Comparison of ENCODE assay signal across 3 worm cellular contexts in the genomic region with DNA sequence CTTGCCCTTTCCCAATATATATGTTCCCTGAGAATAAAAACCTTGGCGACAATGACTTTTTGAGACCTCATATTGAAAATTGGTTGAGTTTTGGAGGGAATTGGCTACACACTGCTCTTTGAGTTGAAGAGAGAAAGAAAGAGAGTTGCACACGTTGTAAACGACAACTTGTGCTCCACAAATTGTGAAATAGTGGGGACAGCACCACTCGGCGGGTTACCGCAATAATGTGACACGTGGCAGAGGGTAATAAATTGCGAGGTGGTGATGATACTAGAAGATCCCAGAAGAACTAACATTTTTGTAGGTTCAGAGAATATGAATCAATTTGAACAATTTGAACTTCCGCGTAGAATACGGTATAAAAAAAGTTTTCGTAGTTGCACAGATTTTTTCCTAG.
TF ChIP-seq lines count a peak whose summit lies in the region.

No protein-coding gene starts in this region.

TF ChIP-seq in whole organism, L1 larva, 84 proteins besides CTCF, POLR2A, EP300 and RAD21 (continued from another document and continues in another):
- peak; percentile 27 for TF ChIP-seq unc-130 (tag; optimal IDR thresholded peaks at IDR 0.05; lab: Kevin White, UChicago)
- no peak for TF ChIP-seq C04F5.9 (tag; optimal IDR thresholded peaks at IDR 0.05; lab: Kevin White, UChicago)
- no peak for TF ChIP-seq irx-1 (tag; optimal IDR thresholded peaks at IDR 0.05; lab: Kevin White, UChicago)
- TF ChIP-seq ceh-88 (GFP tag; IDR thresholded peaks at IDR 0.05; lab: Robert Waterston, UW), result no peak
- TF ChIP-seq tbx-2 (tag; optimal IDR thresholded peaks at IDR 0.05; lab: Kevin White, UChicago), result no peak
- no peak for TF ChIP-seq dsc-1 (tag; optimal IDR thresholded peaks at IDR 0.05; lab: Kevin White, UChicago)
- peak; percentile 52 for TF ChIP-seq lin-14 (GFP tag; optimal IDR thresholded peaks at IDR 0.05; lab: Kevin White, UChicago)
- TF ChIP-seq fkh-10 (GFP tag; optimal IDR thresholded peaks at IDR 0.05; lab: Kevin White, UChicago), result no peak
- TF ChIP-seq pax-3 (tag; optimal IDR thresholded peaks at IDR 0.05; lab: Kevin White, UChicago), result no peak
- TF ChIP-seq ceh-90 (tag; optimal IDR thresholded peaks at IDR 0.05; lab: Kevin White, UChicago), result no peak
- no peak for TF ChIP-seq egl-13 (tag; optimal IDR thresholded peaks at IDR 0.05; lab: Kevin White, UChicago)
- no peak; the same call in 1 of the 2 replicates for TF ChIP-seq nhr-19 (GFP tag; conservative IDR thresholded peaks at IDR 0.05; lab: Robert Waterston, UW)
- no peak for TF ChIP-seq aha-1 (tag; optimal IDR thresholded peaks at IDR 0.05; lab: Kevin White, UChicago)
- no peak for TF ChIP-seq fkh-8 (tag; optimal IDR thresholded peaks at IDR 0.05; lab: Kevin White, UChicago)
- TF ChIP-seq efl-1 (optimal IDR thresholded peaks at IDR 0.05; lab: Kevin White, UChicago), result no peak
- TF ChIP-seq efl-1 (GFP tag; optimal IDR thresholded peaks at IDR 0.05 in 1 of 2; lab: Kevin White, UChicago), result no peak
- no peak for TF ChIP-seq unc-30 (tag; optimal IDR thresholded peaks at IDR 0.05; lab: Kevin White, UChicago)
- TF ChIP-seq blmp-1 (tag; optimal IDR thresholded peaks at IDR 0.05; lab: Kevin White, UChicago), result no peak
- TF ChIP-seq ets-5 (GFP tag; IDR thresholded peaks at IDR 0.05; lab: Robert Waterston, UW), result no peak
- no peak for TF ChIP-seq snpc-4 (tag; optimal IDR thresholded peaks at IDR 0.05; lab: Kevin White, UChicago)
- no peak for TF ChIP-seq ztf-4 (tag; optimal IDR thresholded peaks at IDR 0.05; lab: Kevin White, UChicago)
- TF ChIP-seq elt-2 (tag; optimal IDR thresholded peaks at IDR 0.05; lab: Kevin White, UChicago), result no peak
- no peak for TF ChIP-seq F16B12.6 (tag; optimal IDR thresholded peaks at IDR 0.05; lab: Kevin White, UChicago)
- no peak for TF ChIP-seq ceh-63 (GFP tag; optimal IDR thresholded peaks at IDR 0.05; lab: Kevin White, UChicago)
- no peak for TF ChIP-seq swsn-7 (tag; optimal IDR thresholded peaks at IDR 0.05; lab: Kevin White, UChicago)
- TF ChIP-seq Y116A8C.19 (tag; optimal IDR thresholded peaks at IDR 0.05; lab: Kevin White, UChicago; ENCODE audit: borderline replicate concordance), result no peak
- TF ChIP-seq elt-3 (tag; optimal IDR thresholded peaks at IDR 0.05; lab: Kevin White, UChicago), result no peak
- TF ChIP-seq jun-1 (tag; optimal IDR thresholded peaks at IDR 0.05; lab: Kevin White, UChicago), result no peak
- TF ChIP-seq lir-3 (tag; optimal IDR thresholded peaks at IDR 0.05; lab: Kevin White, UChicago; ENCODE audit: poor library complexity), result no peak
- no peak for TF ChIP-seq ama-1 (optimal IDR thresholded peaks at IDR 0.05; lab: Kevin White, UChicago)
- no peak for TF ChIP-seq hpl-2 (GFP tag; optimal IDR thresholded peaks at IDR 0.05; lab: Kevin White, UChicago)
- TF ChIP-seq rnt-1 (tag; optimal IDR thresholded peaks at IDR 0.05; lab: Kevin White, UChicago), result peak; percentile 66
- no peak for TF ChIP-seq nhr-85 (tag; lab: Kevin White, UChicago)
- no peak for TF ChIP-seq pag-3 (tag; optimal IDR thresholded peaks at IDR 0.05; lab: Kevin White, UChicago; ENCODE audit: borderline replicate concordance, insufficient read depth)
- no peak for TF ChIP-seq egl-27 (tag; optimal IDR thresholded peaks at IDR 0.05; lab: Kevin White, UChicago)
- TF ChIP-seq nhr-47 (tag; optimal IDR thresholded peaks at IDR 0.05; lab: Kevin White, UChicago), result no peak
- TF ChIP-seq nhr-28 (tag; optimal IDR thresholded peaks at IDR 0.05; lab: Kevin White, UChicago), result no peak
- no peak for TF ChIP-seq nhr-84 (tag; optimal IDR thresholded peaks at IDR 0.05; lab: Kevin White, UChicago)
- no peak for TF ChIP-seq dpl-1 (GFP tag; optimal IDR thresholded peaks at IDR 0.05; lab: Kevin White, UChicago)
- no peak for TF ChIP-seq mef-2 (tag; optimal IDR thresholded peaks at IDR 0.05; lab: Kevin White, UChicago)
- TF ChIP-seq nhr-90 (tag; optimal IDR thresholded peaks at IDR 0.05; lab: Kevin White, UChicago; ENCODE audit: poor library complexity), result no peak
- no peak for TF ChIP-seq C34B4.2 (tag; optimal IDR thresholded peaks at IDR 0.05; lab: Kevin White, UChicago)
- TF ChIP-seq lin-39 (tag; optimal IDR thresholded peaks at IDR 0.05; lab: Kevin White, UChicago), result no peak
- no peak for TF ChIP-seq xbp-1 (tag; optimal IDR thresholded peaks at IDR 0.05; lab: Kevin White, UChicago)
- no peak for TF ChIP-seq nhr-237 (tag; optimal IDR thresholded peaks at IDR 0.05; lab: Kevin White, UChicago)

TF ChIP-seq in whole organism, L2 larva, 48 proteins besides CTCF, POLR2A, EP300 and RAD21 (continued from another document):
- no peak for TF ChIP-seq snpc-4 (tag; optimal IDR thresholded peaks at IDR 0.05; lab: Kevin White, UChicago)

TF ChIP-seq in whole organism, L4 larva, 104 proteins besides CTCF, POLR2A, EP300 and RAD21 (continued from another document):
- TF ChIP-seq nhr-28 (tag; optimal IDR thresholded peaks at IDR 0.05; lab: Kevin White, UChicago), result peak; percentile 21
- no peak for TF ChIP-seq skn-1 (tag; optimal IDR thresholded peaks at IDR 0.05; lab: Kevin White, UChicago)
- peak; percentile 68 for TF ChIP-seq nhr-11 (tag; optimal IDR thresholded peaks at IDR 0.05; lab: Kevin White, UChicago)
- TF ChIP-seq daf-12 (tag; optimal IDR thresholded peaks at IDR 0.05; lab: Kevin White, UChicago), result no peak
- peak in 1 of 2 experiments; percentile 11 for TF ChIP-seq daf-16 (GFP tag; optimal IDR thresholded peaks at IDR 0.05; lab: Kevin White, UChicago)
- TF ChIP-seq daf-16 (tag; optimal IDR thresholded peaks at IDR 0.05; lab: Kevin White, UChicago), result no peak
- peak; percentile 42 for TF ChIP-seq mxl-3 (GFP tag; optimal IDR thresholded peaks at IDR 0.05; lab: Kevin White, UChicago)
- no peak for TF ChIP-seq zfp-3 (GFP tag; conservative IDR thresholded peaks at IDR 0.05; lab: Robert Waterston, UW)
- TF ChIP-seq zag-1 (tag; optimal IDR thresholded peaks at IDR 0.05; lab: Kevin White, UChicago), result no peak
- no peak for TF ChIP-seq nhr-237 (tag; optimal IDR thresholded peaks at IDR 0.05; lab: Kevin White, UChicago)
- TF ChIP-seq unc-62 (GFP tag; optimal IDR thresholded peaks at IDR 0.05 in 1 of 2; lab: Kevin White, UChicago), result peak in 1 of 2 experiments; percentile 62
- TF ChIP-seq unc-62 (tag; optimal IDR thresholded peaks at IDR 0.05; lab: Kevin White, UChicago), result no peak
- TF ChIP-seq egl-27 (tag; optimal IDR thresholded peaks at IDR 0.05; lab: Kevin White, UChicago), result no peak
- TF ChIP-seq mdt-29 (GFP tag; IDR thresholded peaks at IDR 0.05; lab: Robert Waterston, UW), result no peak
- TF ChIP-seq zip-2 (tag; optimal IDR thresholded peaks at IDR 0.05; lab: Kevin White, UChicago), result no peak
- TF ChIP-seq nhr-76 (tag; optimal IDR thresholded peaks at IDR 0.05; lab: Kevin White, UChicago), result no peak
- no peak for TF ChIP-seq ZK337.2 (GFP tag; IDR thresholded peaks at IDR 0.05; lab: Robert Waterston, UW)
- TF ChIP-seq hlh-30 (tag; optimal IDR thresholded peaks at IDR 0.05; lab: Kevin White, UChicago; ENCODE audit: insufficient read depth), result peak; percentile 50
- TF ChIP-seq jun-1 (tag; optimal IDR thresholded peaks at IDR 0.05; lab: Kevin White, UChicago), result no peak
- TF ChIP-seq ZK546.5 (tag; optimal IDR thresholded peaks at IDR 0.05; lab: Kevin White, UChicago), result no peak
- TF ChIP-seq saeg-2 (GFP tag; IDR thresholded peaks at IDR 0.05; lab: Robert Waterston, UW), result no peak
- peak; percentile 78 for TF ChIP-seq aha-1 (tag; lab: Kevin White, UChicago)
- TF ChIP-seq duxl-1 (tag; optimal IDR thresholded peaks at IDR 0.05; lab: Kevin White, UChicago; ENCODE audit: poor library complexity), result no peak
- TF ChIP-seq attf-4 (tag; optimal IDR thresholded peaks at IDR 0.05; lab: Kevin White, UChicago), result no peak
- no peak for TF ChIP-seq gei-8 (GFP tag; optimal IDR thresholded peaks at IDR 0.05; lab: Kevin White, UChicago)
